Fruit fly (Drosophila melanogaster) whole organism, embryonic: Measurements from ENCODE around the gene CG14244.
A peak's percentile ranks its signal among the peaks of the same experiment; 100 is the strongest.

Source experiments
- Aef1 ChIP-seq: fragments of 200-800 bp; sonication (Bioruptor generic); IDR thresholded peaks from 3 replicates; pipeline ENCODE4 v1.3.6; 2022; ENCODE audit warnings: missing biosample characterization, missing genetic modification characterization
- CG10147 ChIP-seq: fragments of 200-800 bp; sonication (Bioruptor generic); optimal IDR thresholded peaks from 2 replicates; lab custom pipeline; 2019; ENCODE audit warnings: missing biosample characterization, mild to moderate bottlenecking, missing genetic modification characterization, moderate library complexity
- CG10543 ChIP-seq: fragments of 200-800 bp; sonication (Bioruptor generic); optimal IDR thresholded peaks from 3 replicates; lab custom pipeline; 2017; ENCODE audit warnings: missing biosample characterization, mild to moderate bottlenecking, missing genetic modification characterization, moderate library complexity
- CG11504 ChIP-seq: fragments of 200-800 bp; sonication (Bioruptor generic); optimal IDR thresholded peaks from 3 replicates; lab custom pipeline; 2019; ENCODE audit warnings: missing biosample characterization, mild to moderate bottlenecking, missing genetic modification characterization, moderate library complexity
- CG12155 ChIP-seq: fragments of 200-800 bp; sonication (Bioruptor generic); optimal IDR thresholded peaks from 3 replicates; lab custom pipeline; 2016; ENCODE audit warnings: missing biosample characterization, missing genetic modification characterization
- CG12236 ChIP-seq: fragments of 200-800 bp; sonication (Bioruptor generic); optimal IDR thresholded peaks from 2 replicates; lab custom pipeline; 2016; ENCODE audit warnings: missing biosample characterization, missing genetic modification characterization
- CG1647 ChIP-seq: fragments of 200-800 bp; sonication (Bioruptor generic); optimal IDR thresholded peaks from 3 replicates; lab custom pipeline; 2016; ENCODE audit warnings: missing biosample characterization, missing genetic modification characterization
- CG16779 ChIP-seq: fragments of 200-800 bp; sonication (Bioruptor generic); IDR thresholded peaks from 2 replicates; pipeline ENCODE4 v1.3.6; 2022; ENCODE audit warnings: missing biosample characterization, missing genetic modification characterization
- CG18011 ChIP-seq: fragments of 200-800 bp; sonication (Bioruptor generic); optimal IDR thresholded peaks from 2 replicates; lab custom pipeline; 2017; ENCODE audit warnings: missing biosample characterization, missing genetic modification characterization, mild to moderate bottlenecking, moderate library complexity, missing genotype
- CG18764 ChIP-seq: fragments of 200-800 bp; sonication (Bioruptor generic); optimal IDR thresholded peaks from 3 replicates; lab custom pipeline; 2016; ENCODE audit warnings: missing biosample characterization, missing genetic modification characterization
- CG30020 ChIP-seq: fragments of 200-800 bp; optimal IDR thresholded peaks from 2 replicates; lab custom pipeline; 2019; ENCODE audit warnings: missing biosample characterization, mild to moderate bottlenecking, missing genetic modification characterization, moderate library complexity
- CG31224 ChIP-seq: fragments of 200-800 bp; sonication (Bioruptor generic); IDR thresholded peaks from 2 replicates; pipeline ENCODE4 v1.3.6; 2022; ENCODE audit warnings: missing biosample characterization, missing genetic modification characterization
- CG31441 ChIP-seq: fragments of 200-800 bp; sonication (Bioruptor generic); IDR thresholded peaks from 2 replicates; pipeline ENCODE4 v1.3.6; 2022; ENCODE audit warnings: missing biosample characterization, missing genetic modification characterization
- CG32532 ChIP-seq: fragments of 200-800 bp; sonication (Bioruptor generic); IDR thresholded peaks from 2 replicates; pipeline ENCODE4 v1.3.6; 2022; ENCODE audit warnings: missing biosample characterization, missing genetic modification characterization
- CG32767 ChIP-seq: fragments of 200-800 bp; sonication (Bioruptor generic); IDR thresholded peaks from 2 replicates; pipeline ENCODE4 v1.3.6; 2022; ENCODE audit warnings: missing biosample characterization, missing genetic modification characterization
- CG3847 ChIP-seq: fragments of 200-800 bp; sonication (Bioruptor generic); IDR thresholded peaks from 2 replicates; pipeline ENCODE4 v1.3.6; 2022; ENCODE audit warnings: missing biosample characterization, missing genetic modification characterization
- CG5953 ChIP-seq: fragments of 200-800 bp; sonication (Bioruptor generic); IDR thresholded peaks from 2 replicates; pipeline ENCODE4 v1.3.6; 2022; ENCODE audit warnings: missing biosample characterization, missing genetic modification characterization
- CG7987 ChIP-seq: fragments of 200-800 bp; sonication (Bioruptor generic); optimal IDR thresholded peaks from 2 replicates; lab custom pipeline; 2018; ENCODE audit warnings: missing biosample characterization, mild to moderate bottlenecking, missing genetic modification characterization, moderate library complexity
- CG9932 ChIP-seq: fragments of 200-800 bp; sonication (Bioruptor generic); IDR thresholded peaks from 2 replicates; pipeline ENCODE4 v1.3.6; 2022; ENCODE audit warnings: missing biosample characterization, missing genetic modification characterization
- CrebB ChIP-seq: fragments of 200-800 bp; sonication (Bioruptor generic); optimal IDR thresholded peaks from 3 replicates; lab custom pipeline; 2018; ENCODE audit warnings: missing biosample characterization, mild to moderate bottlenecking, missing genetic modification characterization
- Deaf1 ChIP-seq: fragments of 200-800 bp; optimal IDR thresholded peaks from 3 replicates; lab custom pipeline; 2019; ENCODE audit warnings: missing biosample characterization, mild to moderate bottlenecking, missing genetic modification characterization, moderate library complexity
- Hr39 ChIP-seq: fragments of >200 bp; optimal IDR thresholded peaks from 2 replicates; lab custom pipeline; 2017
- Jarid2 ChIP-seq: fragments of 200-800 bp; sonication (Bioruptor generic); optimal IDR thresholded peaks from 3 replicates; lab custom pipeline; 2017; ENCODE audit warnings: mild to moderate bottlenecking, missing biosample characterization, missing genetic modification reagents, missing genetic modification characterization
- Neu2 ChIP-seq: fragments of 200-800 bp; sonication (Bioruptor generic); optimal IDR thresholded peaks from 3 replicates; lab custom pipeline; 2016; ENCODE audit warnings: missing biosample characterization, missing genetic modification characterization, borderline replicate concordance
- Nf-YA ChIP-seq: fragments of 200-800 bp; sonication (Bioruptor generic); IDR thresholded peaks from 2 replicates; pipeline ENCODE4 v1.3.6; 2022; ENCODE audit warnings: missing biosample characterization, missing genetic modification characterization
- Trl ChIP-seq, 3 experiments: fragments of >200 bp in 2 of 3; fragments of 200-800 bp in 1 of 3; sonication (Bioruptor generic) in 1 of 3; optimal IDR thresholded peaks; 2 replicates in 1 of 3; 3 replicates in 2 of 3; lab custom pipeline; 2016 to 2017; ENCODE audit warnings: missing biosample characterization in 1 of 3, missing genetic modification characterization in 1 of 3
- abd-A ChIP-seq: fragments of 200-800 bp; sonication (Bioruptor generic); optimal IDR thresholded peaks from 3 replicates; lab custom pipeline; 2019; ENCODE audit warnings: missing biosample characterization, mild to moderate bottlenecking, missing genetic modification characterization, moderate library complexity
- amos ChIP-seq: fragments of 200-800 bp; sonication (Bioruptor generic); IDR thresholded peaks from 2 replicates; pipeline ENCODE4 v1.3.6; 2022; ENCODE audit warnings: missing biosample characterization, missing genetic modification characterization; ENCODE audit not compliant: partially characterized antibody
- ash1 ChIP-seq: fragments of 200-800 bp; sonication (Bioruptor generic); optimal IDR thresholded peaks from 2 replicates; lab custom pipeline; 2018; ENCODE audit warnings: missing biosample characterization, mild to moderate bottlenecking, missing genetic modification characterization
- bab2 ChIP-seq: fragments of 200-800 bp; sonication (Bioruptor generic); optimal IDR thresholded peaks from 2 replicates; lab custom pipeline; 2016; ENCODE audit warnings: missing biosample characterization, missing genetic modification characterization
- caup ChIP-seq: fragments of 200-800 bp; sonication (Bioruptor generic); optimal IDR thresholded peaks from 3 replicates; lab custom pipeline; 2017; ENCODE audit warnings: missing biosample characterization, mild to moderate bottlenecking, missing genetic modification characterization, moderate library complexity; ENCODE audit not compliant: severe bottlenecking
- chif ChIP-seq, 2 experiments: fragments of 200-800 bp; sonication (Bioruptor generic); optimal IDR thresholded peaks; 3 replicates each; lab custom pipeline; 2016; ENCODE audit warnings: missing biosample characterization in 2 of 2, missing genetic modification characterization in 2 of 2
- chinmo ChIP-seq: fragments of 200-800 bp; sonication (Bioruptor generic); IDR thresholded peaks from 4 replicates; pipeline ENCODE4 v1.3.6; 2022; ENCODE audit warnings: missing biosample characterization, missing genetic modification characterization; ENCODE audit not compliant: partially characterized antibody
- ci ChIP-seq: fragments of 200-800 bp; sonication (Bioruptor generic); IDR thresholded peaks from 3 replicates; pipeline ENCODE4 v1.3.6; 2022; ENCODE audit warnings: missing biosample characterization, missing genetic modification characterization
- disco-r ChIP-seq: fragments of 200-800 bp; sonication (Bioruptor generic); optimal IDR thresholded peaks from 2 replicates; lab custom pipeline; 2016; ENCODE audit warnings: missing biosample characterization, missing genetic modification characterization
- dmrt99B ChIP-seq: fragments of 200-800 bp; sonication (Bioruptor generic); optimal IDR thresholded peaks from 2 replicates; lab custom pipeline; 2018; ENCODE audit warnings: missing biosample characterization, mild to moderate bottlenecking, missing genetic modification characterization, moderate library complexity
- ewg ChIP-seq: fragments of 200-800 bp; sonication (Bioruptor generic); optimal IDR thresholded peaks from 3 replicates; lab custom pipeline; 2017; ENCODE audit warnings: mild to moderate bottlenecking, missing biosample characterization, missing genetic modification reagents, missing genetic modification characterization
- ftz-f1 ChIP-seq: fragments of 200-800 bp; sonication (Bioruptor generic); optimal IDR thresholded peaks from 2 replicates; lab custom pipeline; 2016; ENCODE audit warnings: missing biosample characterization, missing genetic modification characterization
- hbn ChIP-seq: fragments of 200-800 bp; sonication (Bioruptor generic); IDR thresholded peaks from 2 replicates; pipeline ENCODE4 v1.3.6; 2022; ENCODE audit warnings: missing biosample characterization, missing genetic modification characterization; ENCODE audit not compliant: partially characterized antibody
- lab ChIP-seq: fragments of 200-800 bp; sonication (Bioruptor generic); optimal IDR thresholded peaks from 3 replicates; lab custom pipeline; 2017; ENCODE audit warnings: missing biosample characterization, missing genetic modification characterization, mild to moderate bottlenecking, moderate library complexity, missing genetic modification reagents
- lola ChIP-seq, 3 experiments: fragments of >200 bp in 2 of 3; fragments of 200-800 bp in 1 of 3; sonication (Bioruptor generic) in 1 of 3; optimal IDR thresholded peaks; 2 replicates each; lab custom pipeline; 2017 to 2019; ENCODE audit warnings: missing biosample characterization in 3 of 3, missing genetic modification characterization in 3 of 3, mild to moderate bottlenecking in 1 of 3, moderate library complexity in 1 of 3
- luna ChIP-seq: fragments of 200-800 bp; sonication (Bioruptor generic); optimal IDR thresholded peaks from 2 replicates; lab custom pipeline; 2016; ENCODE audit warnings: missing biosample characterization, missing genetic modification characterization
- p53 ChIP-seq: fragments of 200-800 bp; sonication (Bioruptor generic); optimal IDR thresholded peaks from 2 replicates; lab custom pipeline; 2016; ENCODE audit warnings: missing biosample characterization, missing genetic modification characterization
- peb ChIP-seq: fragments of 200-800 bp; sonication (Bioruptor generic); IDR thresholded peaks from 2 replicates; pipeline ENCODE4 v1.3.6; 2022; ENCODE audit warnings: missing biosample characterization, missing genetic modification characterization
- salm ChIP-seq: fragments of 200-800 bp; sonication (Bioruptor generic); optimal IDR thresholded peaks from 2 replicates; lab custom pipeline; 2018; ENCODE audit warnings: missing biosample characterization, mild to moderate bottlenecking, missing genetic modification characterization
- scrt ChIP-seq: fragments of 200-800 bp; sonication (Bioruptor generic); optimal IDR thresholded peaks from 2 replicates; lab custom pipeline; 2018; ENCODE audit warnings: missing biosample characterization, mild to moderate bottlenecking, missing genetic modification characterization, moderate library complexity
- z ChIP-seq: fragments of 200-800 bp; sonication (Bioruptor generic); IDR thresholded peaks from 3 replicates; pipeline ENCODE4 v1.3.6; 2022; ENCODE audit warnings: missing biosample characterization, missing genetic modification characterization

Gene CG14244

DNA sequence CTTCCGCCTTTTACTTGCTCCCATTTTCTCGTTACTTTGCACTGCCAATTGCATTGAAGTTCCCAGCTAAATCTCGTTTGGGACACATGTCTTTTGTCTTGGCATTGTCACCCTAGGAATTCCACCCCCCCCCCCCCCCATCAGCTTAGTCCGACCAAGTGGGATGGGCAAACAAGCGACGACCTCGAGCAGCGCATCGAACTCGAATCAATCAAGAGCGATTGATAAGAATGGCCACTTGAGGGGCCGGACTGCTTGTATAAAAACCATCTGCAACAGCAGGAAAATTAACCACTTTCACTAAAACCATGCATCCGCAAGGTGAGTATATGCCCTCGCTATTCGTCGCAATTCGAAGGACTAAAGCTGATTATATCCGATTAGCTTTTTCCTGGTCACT, at the start of gene CG14244:
Gene CG14244 (plus strand): TSS at position 301 of the 400 bp plus-strand sequence.
- peak; percentile 56 for TF ChIP-seq Hr39 (lab: Kevin White, UChicago)
- no peak for TF ChIP-seq lola (GFP tag; optimal IDR thresholded peaks at IDR 0.05; lab: Kevin White, UChicago)

DNA sequence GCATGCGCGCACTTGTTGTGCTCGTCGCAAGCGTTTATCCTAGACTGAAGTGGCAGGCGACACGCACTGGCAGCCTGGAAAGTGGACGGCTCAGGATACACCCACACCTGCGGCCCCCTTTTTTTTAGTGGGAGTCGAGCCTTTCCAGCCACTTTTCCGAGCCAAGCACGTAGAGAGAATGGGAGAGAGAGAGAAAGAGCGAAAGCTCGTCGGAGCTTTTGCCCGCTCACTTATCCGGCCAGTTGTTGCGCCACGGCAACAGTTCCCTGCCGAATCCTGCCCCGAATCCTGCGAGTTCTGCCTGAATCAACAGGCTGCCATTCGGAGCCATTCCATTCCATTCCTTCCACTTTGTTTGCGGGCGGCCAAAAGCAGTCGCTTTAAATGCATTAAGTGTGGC, 44.0 kb upstream of the CG14244 start, which contains the start of gene beat-VII:
Gene beat-VII (minus strand): TSS at position 20 of the 400 bp plus-strand sequence.
- peak; percentile 31 to 43 for TF ChIP-seq Trl (optimal IDR thresholded peaks at IDR 0.05; lab: Kevin White, UChicago)
- no peak for TF ChIP-seq Trl (GFP tag; optimal IDR thresholded peaks at IDR 0.05; lab: Kevin White, UChicago)
- no peak for TF ChIP-seq luna (GFP tag; lab: Kevin White, UChicago)
- no peak for TF ChIP-seq CG11504 (tag; lab: Kevin White, UChicago)
- TF ChIP-seq ash1 (GFP tag; lab: Kevin White, UChicago) = no peak
- 0 out of 4 replicates have a peak, but pooled peaks have one; percentile 56 for TF ChIP-seq chinmo (GFP tag; lab: Robert Waterston, UW)
- 0 out of 2 replicates have a peak, but pooled peaks have one; percentile 3 for TF ChIP-seq amos (GFP tag; lab: Robert Waterston, UW)
- no peak for TF ChIP-seq CG5953 (GFP tag; lab: Robert Waterston, UW)
- peak; percentile 2 for TF ChIP-seq ewg
- TF ChIP-seq Jarid2 (GFP tag; lab: Kevin White, UChicago) = peak; percentile 18
- TF ChIP-seq abd-A (tag; lab: Kevin White, UChicago) = peak; percentile 9
- peak; percentile 100 for TF ChIP-seq scrt (GFP tag; lab: Kevin White, UChicago)
- peak; percentile 77; the same call in 1 of the 2 replicates for TF ChIP-seq CG16779 (GFP tag; lab: Robert Waterston, UW)
- TF ChIP-seq Deaf1 (tag; lab: Kevin White, UChicago) = peak; percentile 74
- TF ChIP-seq CG12155 (GFP tag; lab: Kevin White, UChicago) = no peak
- no peak for TF ChIP-seq CG30020
- TF ChIP-seq CG9932 (GFP tag; lab: Robert Waterston, UW) = 0 out of 2 replicates have a peak, but pooled peaks have one; percentile 21
- no peak for TF ChIP-seq Neu2 (GFP tag; lab: Kevin White, UChicago)
- TF ChIP-seq CG3847 = no peak

DNA sequence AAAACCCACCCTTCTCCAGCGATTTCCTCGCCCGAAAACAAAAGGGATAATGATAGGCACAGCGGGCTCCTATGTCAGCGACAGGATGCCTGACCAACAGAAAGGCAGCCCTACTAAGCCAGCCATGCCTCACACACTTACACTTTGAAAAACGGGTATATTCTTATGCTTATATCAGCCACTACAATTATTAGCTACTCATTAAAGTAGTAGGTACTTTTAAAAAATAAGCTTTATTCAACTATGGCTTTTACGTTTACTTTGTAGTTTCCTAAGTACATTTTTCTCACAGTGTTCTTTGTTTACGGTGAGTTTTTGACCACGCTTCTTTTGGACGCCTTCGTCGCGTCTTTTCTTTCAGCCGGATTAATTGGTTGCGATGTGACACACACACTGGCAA, 35.7 kb upstream of the CG14244 start:
- no peak for TF ChIP-seq CG7987 (GFP tag; lab: Kevin White, UChicago)
- TF ChIP-seq CG10147 (GFP tag; lab: Kevin White, UChicago) = peak; percentile 15
- TF ChIP-seq CG31224 (GFP tag; lab: Robert Waterston, UW) = no peak
- no peak for TF ChIP-seq hbn
- TF ChIP-seq chif (GFP tag; optimal IDR thresholded peaks at IDR 0.05; lab: Kevin White, UChicago) = no peak
- no peak for TF ChIP-seq z (GFP tag; lab: Robert Waterston, UW)
- peak; percentile 34 for TF ChIP-seq CG11504 (tag; lab: Kevin White, UChicago)
- TF ChIP-seq CG18764 = no peak
- TF ChIP-seq CG1647 (GFP tag; lab: Kevin White, UChicago) = no peak
- no peak for TF ChIP-seq CG31441 (GFP tag; lab: Robert Waterston, UW)
- no peak for TF ChIP-seq caup (GFP tag; lab: Kevin White, UChicago)
- TF ChIP-seq CG10543 (GFP tag; lab: Kevin White, UChicago) = no peak
- TF ChIP-seq CG18011 (GFP tag; lab: Kevin White, UChicago) = no peak
- TF ChIP-seq Jarid2 (GFP tag; lab: Kevin White, UChicago) = no peak
- no peak for TF ChIP-seq bab2 (GFP tag; lab: Kevin White, UChicago)
- no peak for TF ChIP-seq Aef1 (GFP tag; lab: Robert Waterston, UW)
- no peak for TF ChIP-seq CG12236 (GFP tag; lab: Kevin White, UChicago)
- no peak for TF ChIP-seq peb (GFP tag; lab: Robert Waterston, UW)
- no peak for TF ChIP-seq CrebB (tag; lab: Kevin White, UChicago)
- TF ChIP-seq ftz-f1 (GFP tag; lab: Kevin White, UChicago) = no peak
- TF ChIP-seq CG32532 (GFP tag; lab: Robert Waterston, UW) = peak; percentile 41; the same call in 1 of the 2 replicates
- no peak for TF ChIP-seq Nf-YA (GFP tag; lab: Robert Waterston, UW)
- peak; percentile 52 for TF ChIP-seq lab (GFP tag; lab: Kevin White, UChicago)
- TF ChIP-seq salm (tag; lab: Kevin White, UChicago) = no peak
- no peak for TF ChIP-seq p53
- no peak for TF ChIP-seq disco-r (GFP tag; lab: Kevin White, UChicago)
- TF ChIP-seq ci = 0 out of 3 replicates have a peak, but pooled peaks have one; percentile 29
- TF ChIP-seq dmrt99B (tag; lab: Kevin White, UChicago) = peak; percentile 25
- no peak for TF ChIP-seq CG32767
